Fruit fly (Drosophila melanogaster): ENCODE data around the gene Kots.

Kots gene

DNA sequence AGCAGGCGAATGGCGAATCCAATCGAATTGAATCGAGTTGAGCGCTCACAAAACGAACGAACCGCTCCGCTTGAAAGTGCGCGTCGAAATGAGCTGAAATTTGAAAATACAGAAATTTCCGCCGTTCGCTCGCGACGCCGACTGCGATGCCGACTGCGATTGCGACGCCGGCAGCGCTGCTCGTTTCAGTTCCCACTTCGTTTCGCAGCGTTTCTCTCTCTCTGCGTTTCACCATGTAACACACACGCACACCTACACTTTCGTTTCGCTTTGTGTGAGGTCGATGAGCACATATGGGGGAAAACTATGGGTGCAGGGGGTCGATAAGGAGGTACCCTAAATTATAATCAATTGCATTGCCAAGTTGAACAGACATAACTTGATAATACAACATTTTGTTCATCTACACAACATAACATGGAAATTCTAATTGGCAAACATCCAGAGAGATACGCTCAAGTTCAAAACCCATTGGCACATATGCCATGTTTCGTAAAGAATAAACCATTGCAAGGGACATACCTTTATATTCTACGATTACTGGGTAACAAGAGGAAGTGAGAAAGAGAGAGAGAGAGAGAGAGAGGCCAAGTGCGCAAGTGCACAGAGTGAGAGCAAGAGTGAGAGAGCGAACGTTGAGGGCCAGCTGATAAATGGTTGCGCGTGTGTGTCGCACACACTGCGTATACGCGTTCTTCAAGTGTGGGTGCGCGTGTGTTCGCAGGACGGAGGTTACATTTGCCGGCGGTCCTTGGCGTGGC is 19.5 kb upstream of the Kots start (continued):
- TF ChIP-seq Neu2 (GFP tag; optimal IDR thresholded peaks at IDR 0.05; ENCODE audit: borderline replicate concordance) (peak; percentile 42), Asciz (GFP tag; optimal IDR thresholded peaks at IDR 0.05) (peak; percentile 90), CG10565 (GFP tag; optimal IDR thresholded peaks at IDR 0.05) (peak; percentile 64), tx (GFP tag; optimal IDR thresholded peaks at IDR 0.05) (peak; percentile 93), btn (GFP tag; optimal IDR thresholded peaks at IDR 0.05) (peak; percentile 84), Hr3 (GFP tag; optimal IDR thresholded peaks at IDR 0.05) (peak; percentile 95), rib (GFP tag; IDR thresholded peaks at IDR 0.05) (peak; percentile 13; the same call in 1 of the 2 replicates), jigr1 (GFP tag; IDR thresholded peaks at IDR 0.05) (peak; percentile 81; the same call in 2 of the 3 replicates), CG31388 (GFP tag; optimal IDR thresholded peaks at IDR 0.05) (peak; percentile 54), sd (tag; optimal IDR thresholded peaks at IDR 0.05) (peak; percentile 83), CG17802 (tag; optimal IDR thresholded peaks at IDR 0.05) (peak; percentile 77), gcm2 (GFP tag; optimal IDR thresholded peaks at IDR 0.05) (peak; percentile 76), CG31224 (GFP tag; IDR thresholded peaks at IDR 0.05) (peak; percentile 81), crol (GFP tag; IDR thresholded peaks at IDR 0.05) (0 out of 2 replicates have a peak, but pooled peaks have one; percentile 19), Hand (GFP tag; optimal IDR thresholded peaks at IDR 0.05) (peak; percentile 91), CG2129 (GFP tag; IDR thresholded peaks at IDR 0.05; ENCODE audit: partially characterized antibody) (no peak), NFAT (GFP tag; IDR thresholded peaks at IDR 0.05) (peak; percentile 72), dysf (GFP tag; IDR thresholded peaks at IDR 0.05) (peak; percentile 91), zfh1 (GFP tag; IDR thresholded peaks at IDR 0.05) (peak; percentile 89), kni (GFP tag; optimal IDR thresholded peaks at IDR 0.05) (peak; percentile 95), CG31365 (tag; optimal IDR thresholded peaks at IDR 0.05) (peak; percentile 81), br (optimal IDR thresholded peaks at IDR 0.05) (no peak), CG11093 (GFP tag; IDR thresholded peaks at IDR 0.05) (peak; percentile 79; the same call in 2 of the 3 replicates), CG12071 (GFP tag; optimal IDR thresholded peaks at IDR 0.05) (peak; percentile 94), CG3838 (GFP tag; optimal IDR thresholded peaks at IDR 0.05) (peak; percentile 85), oc (tag; optimal IDR thresholded peaks at IDR 0.05) (peak; percentile 86), Hsf (GFP tag; optimal IDR thresholded peaks at IDR 0.05) (peak; percentile 94), CG2712 (tag; optimal IDR thresholded peaks at IDR 0.05) (peak; percentile 96), Bteb2 (GFP tag; optimal IDR thresholded peaks at IDR 0.05) (peak; percentile 92), trh (GFP tag; optimal IDR thresholded peaks at IDR 0.05) (peak; percentile 67), CG7271 (tag; optimal IDR thresholded peaks at IDR 0.05) (peak; percentile 66), Eip74EF (GFP tag; optimal IDR thresholded peaks at IDR 0.05) (peak in 1 of 2 experiments; percentile 96), otp (GFP tag; IDR thresholded peaks at IDR 0.05) (peak; percentile 74; the same call in 1 of the 3 replicates), CG1603 (tag; optimal IDR thresholded peaks at IDR 0.05) (peak; percentile 96), CG6813 (GFP tag; optimal IDR thresholded peaks at IDR 0.05) (peak; percentile 87), D19A (tag; optimal IDR thresholded peaks at IDR 0.05) (peak; percentile 91), Dad (GFP tag; optimal IDR thresholded peaks at IDR 0.05) (peak; percentile 88), CG15601 (tag; optimal IDR thresholded peaks at IDR 0.05) (peak; percentile 87), CG32767 (GFP tag; IDR thresholded peaks at IDR 0.05) (peak; percentile 90), CG2678 (tag; optimal IDR thresholded peaks at IDR 0.05) (peak; percentile 95), CG4730 (GFP tag; IDR thresholded peaks at IDR 0.05) (peak; percentile 71), CG4854 (GFP tag; optimal IDR thresholded peaks at IDR 0.05) (peak; percentile 82), CG16779 (GFP tag; IDR thresholded peaks at IDR 0.05) (peak; percentile 31; the same call in 1 of the 2 replicates), bcd (GFP tag; optimal IDR thresholded peaks at IDR 0.05) (peak; percentile 94), CHES-1-like (GFP tag; optimal IDR thresholded peaks at IDR 0.05) (peak; percentile 97), Dll (GFP tag; IDR thresholded peaks at IDR 0.05; ENCODE audit: partially characterized antibody) (0 out of 4 replicates have a peak, but pooled peaks have one; percentile 9), CG15269 (tag; optimal IDR thresholded peaks at IDR 0.05) (peak; percentile 91), B-H1 (GFP tag; IDR thresholded peaks at IDR 0.05) (peak; percentile 81), slbo (GFP tag; IDR thresholded peaks at IDR 0.05) (peak; percentile 91)
